Worm (Caenorhabditis elegans): ENCODE data around the gene C16C8.14.

DNA sequence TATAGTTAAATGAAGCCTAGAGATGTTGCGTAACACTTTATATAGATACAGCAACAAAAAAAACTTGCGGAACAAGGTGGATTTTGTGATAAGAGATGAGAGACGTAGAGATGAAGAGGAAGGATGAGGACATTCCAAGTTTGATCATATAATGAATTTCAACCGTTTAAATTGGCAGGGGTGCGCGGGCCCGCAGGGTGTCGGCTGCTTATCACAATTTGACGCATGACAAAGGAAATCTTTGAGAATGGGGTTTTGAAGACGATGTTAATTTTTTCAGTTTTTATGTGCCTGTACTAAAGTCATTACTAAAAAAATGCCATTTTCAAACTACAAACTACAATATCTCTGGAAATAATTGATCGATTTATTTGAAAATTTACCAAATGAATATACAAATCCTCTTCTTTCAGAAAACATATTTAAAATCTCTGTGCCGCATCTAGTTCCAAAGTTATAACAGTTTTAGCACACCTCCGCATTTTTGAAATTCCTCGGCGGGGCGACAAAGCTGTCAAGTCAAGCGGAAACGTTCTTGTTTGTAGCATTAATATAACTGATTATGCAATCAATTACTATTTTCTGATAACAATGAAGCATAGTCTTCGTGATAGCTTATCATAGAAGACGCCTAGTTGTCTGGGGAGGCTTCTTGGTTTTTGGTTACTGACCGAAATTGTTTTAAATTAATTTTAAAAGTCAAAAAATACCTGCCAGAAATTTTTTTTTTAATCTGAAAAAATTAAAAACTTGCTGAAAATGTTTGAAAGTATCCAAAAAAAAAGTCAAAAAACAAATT is 9.6 kb upstream of the C16C8.14 start:
- TF ChIP-seq ztf-16 (tag; optimal IDR thresholded peaks at IDR 0.05) = no peak
- TF ChIP-seq hlh-30 (tag; optimal IDR thresholded peaks at IDR 0.05; ENCODE audit: insufficient read depth) = no peak
- TF ChIP-seq ama-1 (optimal IDR thresholded peaks at IDR 0.05) = no peak
- no peak for TF ChIP-seq unc-86 (tag; optimal IDR thresholded peaks at IDR 0.05)
- no peak for TF ChIP-seq pag-3 (tag; optimal IDR thresholded peaks at IDR 0.05; ENCODE audit: borderline replicate concordance)
- TF ChIP-seq dve-1 (tag; optimal IDR thresholded peaks at IDR 0.05) = no peak
- no peak for TF ChIP-seq F13H6.1 (tag; optimal IDR thresholded peaks at IDR 0.05)
- TF ChIP-seq unc-42 (tag; optimal IDR thresholded peaks at IDR 0.05) = no peak
- TF ChIP-seq pax-1 (tag; optimal IDR thresholded peaks at IDR 0.05) = no peak
- TF ChIP-seq rnt-1 (tag; optimal IDR thresholded peaks at IDR 0.05) = no peak
